Fruit fly (Drosophila melanogaster) whole organism, embryonic: Measurements from ENCODE around the gene CG32984.

ENCODE experiments used
- Atf6 ChIP-seq: fragments of 200-800 bp; sonication (Bioruptor generic); IDR thresholded peaks from 2 replicates; pipeline ENCODE4 v1.3.6; 2022; ENCODE audit warnings: missing biosample characterization, missing genetic modification characterization
- Blimp-1 ChIP-seq: fragments of 200-800 bp; sonication (Bioruptor generic); optimal IDR thresholded peaks from 3 replicates; lab custom pipeline; 2018; ENCODE audit warnings: missing biosample characterization, missing genetic modification characterization, mild to moderate bottlenecking, moderate library complexity, missing genetic modification reagents
- CG12219 ChIP-seq: fragments of 200-800 bp; sonication (Bioruptor generic); optimal IDR thresholded peaks from 3 replicates; lab custom pipeline; 2018; ENCODE audit warnings: missing biosample characterization, mild to moderate bottlenecking, missing genetic modification characterization
- CG12744 ChIP-seq: fragments of 200-800 bp; sonication (Bioruptor generic); optimal IDR thresholded peaks from 2 replicates; lab custom pipeline; 2016; ENCODE audit warnings: missing biosample characterization, missing genetic modification characterization
- CG14014 ChIP-seq: fragments of 200-800 bp; sonication (Bioruptor generic); IDR thresholded peaks from 2 replicates; pipeline ENCODE4 v1.3.6; 2022; ENCODE audit warnings: missing biosample characterization, missing genetic modification characterization
- CG14441 ChIP-seq: fragments of 200-800 bp; sonication (Bioruptor generic); IDR thresholded peaks from 2 replicates; pipeline ENCODE4 v1.3.6; 2022; ENCODE audit warnings: missing biosample characterization, missing genetic modification characterization
- CG18011 ChIP-seq: fragments of 200-800 bp; sonication (Bioruptor generic); optimal IDR thresholded peaks from 2 replicates; lab custom pipeline; 2017; ENCODE audit warnings: missing biosample characterization, missing genetic modification characterization, mild to moderate bottlenecking, moderate library complexity, missing genotype
- CG32532 ChIP-seq: fragments of 200-800 bp; sonication (Bioruptor generic); IDR thresholded peaks from 2 replicates; pipeline ENCODE4 v1.3.6; 2022; ENCODE audit warnings: missing biosample characterization, missing genetic modification characterization
- CG3995 ChIP-seq: fragments of 200-800 bp; sonication (Bioruptor generic); optimal IDR thresholded peaks from 3 replicates; lab custom pipeline; 2016; ENCODE audit warnings: missing biosample characterization, missing genetic modification characterization
- CG5180 ChIP-seq: fragments of 200-800 bp; sonication (Bioruptor generic); optimal IDR thresholded peaks from 3 replicates; lab custom pipeline; 2017; ENCODE audit warnings: missing biosample characterization, missing genetic modification characterization, mild to moderate bottlenecking, moderate library complexity, missing genetic modification reagents
- CG5953 ChIP-seq: fragments of 200-800 bp; sonication (Bioruptor generic); IDR thresholded peaks from 2 replicates; pipeline ENCODE4 v1.3.6; 2022; ENCODE audit warnings: missing biosample characterization, missing genetic modification characterization
- D19A ChIP-seq: fragments of 200-800 bp; optimal IDR thresholded peaks from 3 replicates; lab custom pipeline; 2019; ENCODE audit warnings: missing biosample characterization, mild to moderate bottlenecking, missing genetic modification characterization, moderate library complexity
- Dek ChIP-seq: fragments of 200-800 bp; sonication (Bioruptor generic); optimal IDR thresholded peaks from 3 replicates; lab custom pipeline; 2019; ENCODE audit warnings: missing biosample characterization, mild to moderate bottlenecking, missing genetic modification characterization, moderate library complexity
- E2f2 ChIP-seq: fragments of 200-800 bp; sonication (Bioruptor generic); IDR thresholded peaks from 2 replicates; pipeline ENCODE4 v1.3.6; 2022; ENCODE audit warnings: missing biosample characterization, missing genetic modification characterization
- H2.0 ChIP-seq: fragments of 200-800 bp; sonication (Bioruptor generic); IDR thresholded peaks from 2 replicates; pipeline ENCODE4 v1.3.6; 2022; ENCODE audit warnings: missing biosample characterization, missing genetic modification characterization
- HmgZ ChIP-seq: fragments of 200-800 bp; sonication (Bioruptor generic); optimal IDR thresholded peaks from 2 replicates; lab custom pipeline; 2018; ENCODE audit warnings: missing biosample characterization, mild to moderate bottlenecking, missing genetic modification characterization
- Oli ChIP-seq: fragments of 200-800 bp; sonication (Bioruptor generic); optimal IDR thresholded peaks from 2 replicates; lab custom pipeline; 2018; ENCODE audit warnings: missing biosample characterization, mild to moderate bottlenecking, missing genetic modification characterization, moderate library complexity
- PHDP ChIP-seq: fragments of 200-800 bp; sonication (Bioruptor generic); optimal IDR thresholded peaks from 3 replicates; lab custom pipeline; 2018; ENCODE audit warnings: missing biosample characterization, mild to moderate bottlenecking, missing genetic modification characterization, moderate library complexity
- Pdp1 ChIP-seq, 2 experiments: fragments of 200-800 bp; sonication (Bioruptor generic); optimal IDR thresholded peaks; 3 replicates each; lab custom pipeline; 2016; ENCODE audit warnings: missing biosample characterization in 2 of 2, missing genetic modification characterization in 2 of 2, mild to moderate bottlenecking in 1 of 2, moderate library complexity in 1 of 2
- amos ChIP-seq: fragments of 200-800 bp; sonication (Bioruptor generic); IDR thresholded peaks from 2 replicates; pipeline ENCODE4 v1.3.6; 2022; ENCODE audit warnings: missing biosample characterization, missing genetic modification characterization; ENCODE audit not compliant: partially characterized antibody
- ara ChIP-seq: fragments of 200-800 bp; sonication (Bioruptor generic); IDR thresholded peaks from 2 replicates; pipeline ENCODE4 v1.3.6; 2022; ENCODE audit warnings: missing biosample characterization, missing genetic modification characterization
- bcd ChIP-seq: fragments of 200-800 bp; sonication (Bioruptor generic); optimal IDR thresholded peaks from 2 replicates; lab custom pipeline; 2017; ENCODE audit warnings: missing biosample characterization, mild to moderate bottlenecking, missing genetic modification characterization
- bsh ChIP-seq, 2 experiments: fragments of 200-800 bp; sonication (Bioruptor generic); optimal IDR thresholded peaks; 2 replicates each; lab custom pipeline; 2017 to 2018; ENCODE audit warnings: mild to moderate bottlenecking in 2 of 2, missing biosample characterization in 2 of 2, missing genetic modification characterization in 2 of 2, moderate library complexity in 1 of 2
- cad ChIP-seq: fragments of >200 bp; optimal IDR thresholded peaks from 2 replicates; lab custom pipeline; 2017; ENCODE audit warnings: missing biosample characterization, missing genetic modification characterization
- danr ChIP-seq: fragments of 200-800 bp; sonication (Bioruptor generic); IDR thresholded peaks from 2 replicates; pipeline ENCODE4 v1.3.6; 2022; ENCODE audit warnings: missing biosample characterization, missing genetic modification characterization
- dimm ChIP-seq: fragments of 200-800 bp; sonication (Bioruptor generic); IDR thresholded peaks from 2 replicates; pipeline ENCODE4 v1.3.6; 2022; ENCODE audit warnings: missing biosample characterization, missing genetic modification characterization
- dmrt99B ChIP-seq: fragments of 200-800 bp; sonication (Bioruptor generic); optimal IDR thresholded peaks from 2 replicates; lab custom pipeline; 2018; ENCODE audit warnings: missing biosample characterization, mild to moderate bottlenecking, missing genetic modification characterization, moderate library complexity
- exex ChIP-seq: fragments of 200-800 bp; sonication (Bioruptor generic); optimal IDR thresholded peaks from 4 replicates; lab custom pipeline; 2018; ENCODE audit warnings: missing biosample characterization, mild to moderate bottlenecking, missing genetic modification characterization, moderate library complexity
- eyg ChIP-seq: fragments of 200-800 bp; sonication (Bioruptor generic); optimal IDR thresholded peaks from 3 replicates; lab custom pipeline; 2016; ENCODE audit warnings: missing biosample characterization, missing genetic modification characterization
- fru ChIP-seq: fragments of >200 bp; optimal IDR thresholded peaks from 2 replicates; lab custom pipeline; 2017
- gce ChIP-seq: fragments of 200-800 bp; sonication (Bioruptor generic); IDR thresholded peaks from 3 replicates; pipeline ENCODE4 v1.3.6; 2022; ENCODE audit warnings: missing biosample characterization, missing genetic modification characterization
- gcm2 ChIP-seq: fragments of 200-800 bp; sonication (Bioruptor generic); optimal IDR thresholded peaks from 2 replicates; lab custom pipeline; 2016; ENCODE audit warnings: missing biosample characterization, missing genetic modification characterization
- gem ChIP-seq: fragments of 200-800 bp; sonication (Bioruptor generic); optimal IDR thresholded peaks from 2 replicates; lab custom pipeline; 2019; ENCODE audit warnings: missing biosample characterization, mild to moderate bottlenecking, missing genetic modification characterization, moderate library complexity
- grn ChIP-seq: fragments of 200-800 bp; sonication (Bioruptor generic); optimal IDR thresholded peaks from 3 replicates; lab custom pipeline; 2017; ENCODE audit warnings: missing biosample characterization, missing genetic modification characterization
- kay ChIP-seq: fragments of 200-800 bp; sonication (Bioruptor generic); optimal IDR thresholded peaks from 2 replicates; lab custom pipeline; 2016; ENCODE audit warnings: missing biosample characterization, missing genetic modification characterization
- mam ChIP-seq: fragments of 200-800 bp; sonication (Bioruptor generic); optimal IDR thresholded peaks from 3 replicates; lab custom pipeline; 2016; ENCODE audit warnings: missing biosample characterization, missing genetic modification characterization
- nau ChIP-seq: fragments of 200-800 bp; sonication (Bioruptor generic); optimal IDR thresholded peaks from 3 replicates; lab custom pipeline; 2017; ENCODE audit warnings: missing biosample characterization, mild to moderate bottlenecking, missing genetic modification characterization, missing genetic modification reagents
- pan ChIP-seq, 4 experiments: fragments of >200 bp in 3 of 4; fragments of 200-800 bp in 1 of 4; sonication (Bioruptor generic) in 1 of 4; optimal IDR thresholded peaks in 3 of 4; IDR thresholded peaks in 1 of 4; 2 replicates each; pipeline versions ENCODE4 v1.3.6 to Lab custom; 2017 to 2022; ENCODE audit warnings: missing biosample characterization in 2 of 4, missing genetic modification characterization in 2 of 4, mixed read lengths in 1 of 4
- prd ChIP-seq, 3 experiments: fragments of >200 bp in 2 of 3; fragments of 200-800 bp in 1 of 3; sonication (Bioruptor generic) in 1 of 3; optimal IDR thresholded peaks in 2 of 3; IDR thresholded peaks in 1 of 3; 2 replicates in 2 of 3; 3 replicates in 1 of 3; pipeline versions ENCODE4 v1.3.6 to Lab custom; 2017 to 2022; ENCODE audit warnings: missing biosample characterization in 1 of 3, missing genetic modification characterization in 1 of 3
- run ChIP-seq: fragments of 200-800 bp; sonication (Bioruptor generic); optimal IDR thresholded peaks from 3 replicates; lab custom pipeline; 2018; ENCODE audit warnings: missing biosample characterization, mild to moderate bottlenecking, missing genetic modification characterization
- sens ChIP-seq: fragments of 200-800 bp; sonication (Bioruptor generic); peaks from one replicate; lab custom pipeline; 2016; ENCODE audit warnings: missing biosample characterization, missing genetic modification characterization
- sens-2 ChIP-seq: fragments of 200-800 bp; sonication (Bioruptor generic); IDR thresholded peaks from 2 replicates; pipeline ENCODE4 v1.3.6; 2022; ENCODE audit warnings: missing biosample characterization, missing genetic modification characterization
- seq ChIP-seq: fragments of 200-800 bp; sonication (Bioruptor generic); IDR thresholded peaks from 2 replicates; pipeline ENCODE4 v1.3.6; 2022; ENCODE audit warnings: missing biosample characterization, missing genetic modification characterization
- sr ChIP-seq: fragments of 200-800 bp; sonication (Bioruptor generic); IDR thresholded peaks from 3 replicates; pipeline ENCODE4 v1.3.6; 2022; ENCODE audit warnings: missing biosample characterization, missing genetic modification characterization
- tin ChIP-seq: fragments of 200-800 bp; sonication (Bioruptor generic); optimal IDR thresholded peaks from 3 replicates; lab custom pipeline; 2016; ENCODE audit warnings: missing biosample characterization, missing genetic modification characterization
- tio ChIP-seq: fragments of 200-800 bp; sonication (Bioruptor generic); optimal IDR thresholded peaks from 2 replicates; lab custom pipeline; 2017; ENCODE audit warnings: missing biosample characterization, missing genetic modification characterization, inconsistent platforms
- trem ChIP-seq: fragments of 200-800 bp; optimal IDR thresholded peaks from 3 replicates; lab custom pipeline; 2019; ENCODE audit warnings: missing biosample characterization, mild to moderate bottlenecking, missing genetic modification characterization, moderate library complexity
- wdn ChIP-seq: fragments of 200-800 bp; sonication (Bioruptor generic); IDR thresholded peaks from 2 replicates; pipeline ENCODE4 v1.3.6; 2022; ENCODE audit warnings: missing biosample characterization, missing genetic modification characterization

CG32984 gene

dm6 chr2L:8952194-8953037, 12.3 kb upstream of the CG32984 start (continued):
- peak; percentile 35 for TF ChIP-seq trem (tag; lab: Kevin White, UChicago)
- peak; percentile 35 for TF ChIP-seq Blimp-1 (GFP tag; lab: Kevin White, UChicago)
- TF ChIP-seq cad: no peak
- peak; percentile 5 for TF ChIP-seq CG5180 (GFP tag; lab: Kevin White, UChicago)
- TF ChIP-seq Oli (tag; lab: Kevin White, UChicago): peak; percentile 31
- TF ChIP-seq nau (GFP tag; lab: Kevin White, UChicago): peak; percentile 11
- TF ChIP-seq Pdp1 (GFP tag; optimal IDR thresholded peaks at IDR 0.05; lab: Kevin White, UChicago): peak; percentile 7 to 25
- TF ChIP-seq exex (tag; lab: Kevin White, UChicago): peak; percentile 97
- 0 out of 2 replicates have a peak, but pooled peaks have one; percentile 24 for TF ChIP-seq seq (GFP tag; lab: Robert Waterston, UW)
- TF ChIP-seq tin: peak; percentile 23
- no peak for TF ChIP-seq sens-2 (GFP tag; lab: Robert Waterston, UW)
- TF ChIP-seq kay: peak; percentile 30
- TF ChIP-seq ara (GFP tag; lab: Robert Waterston, UW): peak; percentile 54; the same call in 1 of the 2 replicates
- TF ChIP-seq D19A (tag; lab: Kevin White, UChicago): no peak
- peak; percentile 57 for TF ChIP-seq H2.0
- TF ChIP-seq bsh (GFP tag; optimal IDR thresholded peaks at IDR 0.05; lab: Kevin White, UChicago): peak; percentile 27 to 33
- TF ChIP-seq gcm2 (GFP tag; lab: Kevin White, UChicago): peak; percentile 11
- TF ChIP-seq sr (GFP tag; lab: Robert Waterston, UW): no peak
- TF ChIP-seq CG14014: peak; percentile 61; the same call in 1 of the 2 replicates
- peak; percentile 10 for TF ChIP-seq CG3995
- peak; percentile 70 for TF ChIP-seq CG32532 (GFP tag; lab: Robert Waterston, UW)
- peak; percentile 97 for TF ChIP-seq CG18011 (GFP tag; lab: Kevin White, UChicago)
- TF ChIP-seq mam (GFP tag; lab: Kevin White, UChicago): peak; percentile 9
- TF ChIP-seq tio: peak; percentile 37
- TF ChIP-seq dmrt99B: peak; percentile 37
- peak; percentile 35; the same call in 1 of the 2 replicates for TF ChIP-seq danr
- peak; percentile 48 for TF ChIP-seq PHDP
- TF ChIP-seq E2f2 (GFP tag; lab: Robert Waterston, UW): peak; percentile 58
- peak; percentile 61 for TF ChIP-seq gem (tag; lab: Kevin White, UChicago)
- peak; percentile 56 for TF ChIP-seq CG14441 (GFP tag; lab: Robert Waterston, UW)
- TF ChIP-seq run (tag; lab: Kevin White, UChicago): peak; percentile 9
- peak; percentile 30 for TF ChIP-seq CG12219
- no peak for TF ChIP-seq fru (lab: Kevin White, UChicago)
- 0 out of 2 replicates have a peak, but pooled peaks have one; percentile 22 for TF ChIP-seq wdn (GFP tag; lab: Robert Waterston, UW)
- peak; percentile 86 for TF ChIP-seq sens (GFP tag; lab: Kevin White, UChicago)
- TF ChIP-seq pan (optimal IDR thresholded peaks at IDR 0.05; lab: Kevin White, UChicago): no peak
- TF ChIP-seq pan (GFP tag; optimal IDR thresholded peaks at IDR 0.05 in 1 of 2, IDR thresholded peaks at IDR 0.05 in 1 of 2): peak in 1 of 2 experiments; percentile 59
- peak; percentile 40 for TF ChIP-seq HmgZ (tag; lab: Kevin White, UChicago)
- TF ChIP-seq grn (GFP tag; lab: Kevin White, UChicago): peak; percentile 51
- TF ChIP-seq CG5953 (GFP tag; lab: Robert Waterston, UW): no peak
- TF ChIP-seq Dek: peak; percentile 26
- TF ChIP-seq bcd (GFP tag; lab: Kevin White, UChicago): peak; percentile 38
- no peak for TF ChIP-seq dimm
- TF ChIP-seq Atf6 (GFP tag; lab: Robert Waterston, UW): peak; percentile 66
- peak; percentile 41 for TF ChIP-seq CG12744 (GFP tag; lab: Kevin White, UChicago)
- peak; percentile 83 for TF ChIP-seq amos (GFP tag; lab: Robert Waterston, UW)
- no peak for TF ChIP-seq prd (optimal IDR thresholded peaks at IDR 0.05; lab: Kevin White, UChicago)
- peak; percentile 62; the same call in 2 of the 3 replicates for TF ChIP-seq prd (GFP tag; IDR thresholded peaks at IDR 0.05; lab: Robert Waterston, UW)
- TF ChIP-seq gce (GFP tag; lab: Robert Waterston, UW): no peak
- no peak for TF ChIP-seq eyg (GFP tag; lab: Kevin White, UChicago)
